Worm (Caenorhabditis elegans) whole organism, L3 larva: ENCODE data around the gene fpn-1.2.
A peak's percentile ranks its signal among the peaks of the same experiment; 100 is the strongest.

Experiments
- R02D3.7 ChIP-seq: fragments of 150-350 bp; optimal IDR thresholded peaks from 2 replicates; lab custom pipeline; 2014; ENCODE audit warnings: missing biosample characterization, missing genetic modification characterization
- aly-2 ChIP-seq: fragments of 150-350 bp; optimal IDR thresholded peaks from 2 replicates; lab custom pipeline; 2014; ENCODE audit warnings: missing biosample characterization, missing genetic modification characterization
- ceh-28 ChIP-seq: fragments of 150-350 bp; optimal IDR thresholded peaks from 2 replicates; lab custom pipeline; 2014; ENCODE audit warnings: missing biosample characterization, missing genetic modification reagents, missing genetic modification characterization
- ceh-82 ChIP-seq: fragments of 150-350 bp; optimal IDR thresholded peaks from 2 replicates; lab custom pipeline; 2014; ENCODE audit warnings: missing biosample characterization, missing genetic modification characterization
- ceh-9 ChIP-seq: sonication (generic microtip); optimal IDR thresholded peaks from 2 replicates; lab custom pipeline; 2018; ENCODE audit warnings: missing biosample characterization, missing genetic modification characterization
- daf-12 ChIP-seq: fragments of 150-350 bp; optimal IDR thresholded peaks from 2 replicates; lab custom pipeline; 2014; ENCODE audit warnings: missing biosample characterization, missing genetic modification reagents, missing genetic modification characterization
- egl-27 ChIP-seq: sonication (generic microtip); optimal IDR thresholded peaks from 4 replicates; lab custom pipeline; 2017; ENCODE audit warnings: missing biosample characterization, missing genetic modification reagents, missing genetic modification characterization
- egl-5 ChIP-seq: fragments of 150-350 bp; optimal IDR thresholded peaks from 2 replicates; lab custom pipeline; 2017; ENCODE audit warnings: missing biosample characterization, missing genetic modification reagents, missing genetic modification characterization, inconsistent platforms
- elt-1 ChIP-seq: fragments of 150-350 bp; optimal IDR thresholded peaks from 2 replicates; lab custom pipeline; 2014; ENCODE audit warnings: missing biosample characterization, missing genetic modification characterization
- elt-2 ChIP-seq: sonication (generic microtip); optimal IDR thresholded peaks from 2 replicates; lab custom pipeline; 2016; ENCODE audit warnings: missing genetic modification reagents, mild to moderate bottlenecking, missing genetic modification characterization, missing compliant biosample characterization
- elt-3 ChIP-seq, 3 experiments: fragments of 150-350 bp in 1 of 3; sonication (generic microtip) in 2 of 3; optimal IDR thresholded peaks; 2 replicates in 2 of 3; 4 replicates in 1 of 3; lab custom pipeline; 2014 to 2017; ENCODE audit warnings: missing biosample characterization in 3 of 3, missing genetic modification characterization in 3 of 3
- eor-1 ChIP-seq, 2 experiments: fragments of 150-350 bp; optimal IDR thresholded peaks; 2 replicates each; lab custom pipeline; 2014 to 2018; ENCODE audit warnings: missing biosample characterization in 2 of 2, missing genetic modification characterization in 2 of 2
- fkh-10 ChIP-seq: sonication (generic microtip); optimal IDR thresholded peaks from 2 replicates; lab custom pipeline; 2017; ENCODE audit warnings: missing biosample characterization, missing genetic modification reagents, missing genetic modification characterization
- fkh-2 ChIP-seq: fragments of 150-350 bp; optimal IDR thresholded peaks from 2 replicates; lab custom pipeline; 2014; ENCODE audit warnings: missing biosample characterization, missing genetic modification reagents, missing genetic modification characterization
- fos-1 ChIP-seq: fragments of 150-350 bp; optimal IDR thresholded peaks from 2 replicates; lab custom pipeline; 2014; ENCODE audit warnings: missing biosample characterization, missing genetic modification characterization
- hmg-11 ChIP-seq: sonication (generic microtip); optimal IDR thresholded peaks from 2 replicates; lab custom pipeline; 2016; ENCODE audit warnings: missing genetic modification characterization, missing compliant biosample characterization
- jun-1 ChIP-seq: fragments of 150-350 bp; optimal IDR thresholded peaks from 2 replicates; lab custom pipeline; 2014; ENCODE audit warnings: missing biosample characterization, missing genetic modification reagents, missing genetic modification characterization
- lin-15B ChIP-seq: fragments of 150-350 bp; optimal IDR thresholded peaks from 2 replicates; lab custom pipeline; 2014; ENCODE audit warnings: missing biosample characterization, missing genetic modification characterization
- lin-39 ChIP-seq: fragments of 150-350 bp; optimal IDR thresholded peaks from 2 replicates; lab custom pipeline; 2018; ENCODE audit warnings: missing biosample characterization, missing genetic modification reagents, missing genetic modification characterization
- lsy-12 ChIP-seq: sonication (generic microtip); optimal IDR thresholded peaks from 2 replicates; lab custom pipeline; 2016; ENCODE audit warnings: mild to moderate bottlenecking, missing genetic modification characterization, missing compliant biosample characterization
- mdl-1 ChIP-seq: fragments of 150-350 bp; optimal IDR thresholded peaks from 2 replicates; lab custom pipeline; 2014; ENCODE audit warnings: missing biosample characterization, missing genetic modification characterization
- mml-1 ChIP-seq: fragments of 150-350 bp; sonication (generic microtip); optimal IDR thresholded peaks from 3 replicates; lab custom pipeline; 2014; ENCODE audit warnings: missing biosample characterization, missing genetic modification characterization
- nfya-1 ChIP-seq: sonication (generic microtip); optimal IDR thresholded peaks from 2 replicates; lab custom pipeline; 2017; ENCODE audit warnings: missing genetic modification characterization, mild to moderate bottlenecking, missing compliant biosample characterization, antibody characterized with exemption, moderate library complexity; ENCODE audit not compliant: insufficient read depth
- nhr-11 ChIP-seq: fragments of 150-350 bp; optimal IDR thresholded peaks from 2 replicates; lab custom pipeline; 2014; ENCODE audit warnings: missing biosample characterization, missing genetic modification characterization
- nhr-12 ChIP-seq: fragments of 150-350 bp; optimal IDR thresholded peaks from 2 replicates; lab custom pipeline; 2014; ENCODE audit warnings: missing biosample characterization, missing genetic modification characterization
- nhr-23 ChIP-seq: fragments of 150-350 bp; optimal IDR thresholded peaks from 2 replicates; lab custom pipeline; 2014; ENCODE audit warnings: missing biosample characterization, missing genetic modification reagents, missing genetic modification characterization
- nhr-237 ChIP-seq: fragments of 150-350 bp; optimal IDR thresholded peaks from 2 replicates; lab custom pipeline; 2014; ENCODE audit warnings: missing biosample characterization, missing genetic modification characterization
- nhr-25 ChIP-seq: sonication (generic microtip); optimal IDR thresholded peaks from 2 replicates; lab custom pipeline; 2017; ENCODE audit warnings: missing biosample characterization, missing genetic modification characterization
- nhr-43 ChIP-seq: sonication (generic microtip); optimal IDR thresholded peaks from 2 replicates; lab custom pipeline; 2016; ENCODE audit warnings: mild to moderate bottlenecking, missing genetic modification characterization, missing compliant biosample characterization; ENCODE audit not compliant: poor library complexity, severe bottlenecking
- nhr-77 ChIP-seq: fragments of 150-350 bp; optimal IDR thresholded peaks from 2 replicates; lab custom pipeline; 2014; ENCODE audit warnings: missing biosample characterization, missing genetic modification characterization
- pha-4 ChIP-seq: fragments of 150-350 bp; optimal IDR thresholded peaks from 2 replicates; lab custom pipeline; 2014; ENCODE audit warnings: missing biosample characterization, missing genetic modification reagents, missing genetic modification characterization
- pqm-1 ChIP-seq: fragments of 150-350 bp; optimal IDR thresholded peaks from 2 replicates; lab custom pipeline; 2017; ENCODE audit warnings: missing biosample characterization, missing genetic modification characterization, inconsistent platforms
- sea-2 ChIP-seq: fragments of 150-350 bp; sonication (generic microtip); optimal IDR thresholded peaks from 4 replicates; lab custom pipeline; 2014; ENCODE audit warnings: missing biosample characterization, missing genetic modification reagents, missing genetic modification characterization
- skn-1 ChIP-seq: fragments of 150-350 bp; optimal IDR thresholded peaks from 2 replicates; lab custom pipeline; 2014; ENCODE audit warnings: missing biosample characterization, missing genetic modification characterization
- tbx-2 ChIP-seq: sonication (generic microtip); optimal IDR thresholded peaks from 2 replicates; lab custom pipeline; 2016; ENCODE audit warnings: mild to moderate bottlenecking, missing genetic modification characterization, missing compliant biosample characterization
- unc-39 ChIP-seq: sonication (generic microtip); optimal IDR thresholded peaks from 4 replicates; lab custom pipeline; 2017; ENCODE audit warnings: missing biosample characterization, missing genetic modification characterization
- unc-62 ChIP-seq: fragments of 150-350 bp; sonication (generic microtip); optimal IDR thresholded peaks from 4 replicates; lab custom pipeline; 2014; ENCODE audit warnings: missing biosample characterization, missing genetic modification reagents, missing genetic modification characterization
- zag-1 ChIP-seq: fragments of 150-350 bp; optimal IDR thresholded peaks from 2 replicates; lab custom pipeline; 2014; ENCODE audit warnings: missing biosample characterization, missing genetic modification characterization
- ztf-11 ChIP-seq: fragments of 150-350 bp; optimal IDR thresholded peaks from 2 replicates; lab custom pipeline; 2014; ENCODE audit warnings: missing biosample characterization, missing genetic modification characterization
- ztf-4 ChIP-seq: fragments of 150-350 bp; optimal IDR thresholded peaks from 2 replicates; lab custom pipeline; 2014; ENCODE audit warnings: missing biosample characterization, missing genetic modification characterization

fpn-1.2 gene

DNA sequence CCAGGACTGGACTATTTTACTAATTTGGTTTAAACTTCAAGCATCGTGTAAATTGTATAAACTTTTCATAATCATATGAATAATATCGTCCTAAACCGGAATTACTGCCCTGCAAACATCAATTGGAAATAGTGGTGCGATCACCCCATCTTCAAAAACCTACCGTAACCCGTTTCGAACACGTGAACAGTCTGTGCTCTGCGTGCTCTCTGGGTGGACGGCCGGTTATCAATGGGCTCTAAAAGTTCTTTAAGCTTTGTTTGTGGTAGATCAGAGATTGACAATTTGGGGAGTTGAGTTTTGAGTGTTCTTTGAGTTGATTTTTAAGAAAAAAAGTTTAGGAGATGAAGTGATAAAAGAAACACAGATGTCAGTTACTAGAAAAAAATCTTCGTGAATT is 7.9 kb downstream of the fpn-1.2 start:
- TF ChIP-seq elt-2 (tag; lab: Kevin White, UChicago): peak; percentile 82
- TF ChIP-seq nhr-77 (tag; lab: Kevin White, UChicago): no peak
- peak; percentile 72 for TF ChIP-seq jun-1 (tag; lab: Kevin White, UChicago)
- TF ChIP-seq R02D3.7 (tag; lab: Kevin White, UChicago): no peak
- no peak for TF ChIP-seq skn-1 (tag; lab: Kevin White, UChicago)
- peak; percentile 98 for TF ChIP-seq pqm-1 (tag; lab: Kevin White, UChicago)
- peak; percentile 20 for TF ChIP-seq ceh-28 (tag; lab: Kevin White, UChicago)
- peak; percentile 64 for TF ChIP-seq pha-4 (tag; lab: Kevin White, UChicago)
- TF ChIP-seq, all 47 proteins: peak for 5

DNA sequence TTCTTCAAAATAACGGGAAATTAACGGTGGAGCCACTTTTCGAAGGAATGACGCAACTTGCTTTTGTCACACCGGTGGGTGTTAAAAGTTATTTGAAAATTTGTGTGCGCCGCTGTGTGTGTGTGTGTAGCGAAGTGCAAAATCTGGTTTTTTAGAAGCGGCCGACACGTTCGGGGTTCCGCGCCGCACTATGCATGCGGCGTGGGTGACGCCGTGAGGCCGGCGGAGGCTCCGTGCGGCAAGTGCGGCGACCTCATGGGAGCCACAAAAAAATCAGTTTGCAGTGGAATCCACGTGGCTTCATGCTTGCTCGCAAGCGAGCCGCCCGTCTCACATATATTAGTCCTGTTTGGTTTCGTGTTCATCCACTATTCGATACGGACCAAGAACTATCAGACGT is 9.2 kb downstream of the fpn-1.2 start:
- TF ChIP-seq lsy-12 (tag; lab: Kevin White, UChicago) (no peak), R02D3.7 (tag; lab: Kevin White, UChicago) (no peak), elt-2 (tag; lab: Kevin White, UChicago) (no peak), mdl-1 (tag; lab: Kevin White, UChicago) (no peak), ztf-11 (tag; lab: Kevin White, UChicago) (no peak), fkh-10 (GFP tag; lab: Kevin White, UChicago) (no peak), skn-1 (tag; lab: Kevin White, UChicago) (no peak), ztf-4 (no peak), fkh-2 (tag; lab: Kevin White, UChicago) (no peak), pqm-1 (tag; lab: Kevin White, UChicago) (no peak), mml-1 (tag; lab: Kevin White, UChicago) (no peak), hmg-11 (tag; lab: Kevin White, UChicago) (no peak), elt-3 (tag; optimal IDR thresholded peaks at IDR 0.05; lab: Kevin White, UChicago) (no peak), nhr-237 (tag; lab: Kevin White, UChicago) (no peak), fos-1 (tag; lab: Kevin White, UChicago) (no peak), lin-15B (tag; lab: Kevin White, UChicago) (no peak), egl-5 (tag; lab: Kevin White, UChicago) (no peak), nhr-25 (tag; lab: Kevin White, UChicago) (no peak), eor-1 (tag; optimal IDR thresholded peaks at IDR 0.05; lab: Kevin White, UChicago) (no peak), zag-1 (tag; lab: Kevin White, UChicago) (no peak)

DNA sequence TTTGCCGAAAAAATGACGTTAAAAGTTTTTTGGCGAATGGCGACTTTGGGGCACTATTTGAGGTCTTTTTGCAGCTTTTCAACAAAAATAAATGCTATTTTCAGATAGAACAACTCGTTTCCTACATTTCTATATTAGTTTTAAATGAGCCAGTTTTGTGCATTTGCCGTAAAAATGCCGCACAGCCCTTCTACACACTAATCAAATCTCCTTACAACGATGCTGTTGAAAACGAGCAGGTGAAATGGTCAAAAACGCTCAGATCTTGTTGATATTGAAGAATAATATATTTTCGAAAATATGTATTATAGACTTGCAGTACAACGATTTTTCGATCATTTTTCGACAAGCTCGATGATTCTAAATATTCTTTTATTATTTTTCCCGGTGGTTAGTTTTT is 9.7 kb downstream of the fpn-1.2 start, which contains the start of gene chil-14:
TSS of gene chil-14 (plus strand) at position 301 of the 400 bp plus-strand sequence.
- TF ChIP-seq tbx-2 (no peak), nhr-43 (tag; lab: Kevin White, UChicago) (no peak), skn-1 (tag; lab: Kevin White, UChicago) (no peak), pha-4 (tag; lab: Kevin White, UChicago) (no peak), nhr-237 (tag; lab: Kevin White, UChicago) (no peak), daf-12 (tag; lab: Kevin White, UChicago) (no peak), ztf-11 (tag; lab: Kevin White, UChicago) (no peak), sea-2 (GFP tag; lab: Kevin White, UChicago) (no peak), jun-1 (tag; lab: Kevin White, UChicago) (no peak), zag-1 (tag; lab: Kevin White, UChicago) (no peak), egl-27 (no peak), ztf-4 (no peak), aly-2 (tag; lab: Kevin White, UChicago) (no peak), nhr-23 (no peak), nhr-11 (tag; lab: Kevin White, UChicago) (no peak), lin-39 (tag; lab: Kevin White, UChicago) (no peak), nfya-1 (no peak), mdl-1 (tag; lab: Kevin White, UChicago) (no peak), nhr-25 (tag; lab: Kevin White, UChicago) (no peak)

DNA sequence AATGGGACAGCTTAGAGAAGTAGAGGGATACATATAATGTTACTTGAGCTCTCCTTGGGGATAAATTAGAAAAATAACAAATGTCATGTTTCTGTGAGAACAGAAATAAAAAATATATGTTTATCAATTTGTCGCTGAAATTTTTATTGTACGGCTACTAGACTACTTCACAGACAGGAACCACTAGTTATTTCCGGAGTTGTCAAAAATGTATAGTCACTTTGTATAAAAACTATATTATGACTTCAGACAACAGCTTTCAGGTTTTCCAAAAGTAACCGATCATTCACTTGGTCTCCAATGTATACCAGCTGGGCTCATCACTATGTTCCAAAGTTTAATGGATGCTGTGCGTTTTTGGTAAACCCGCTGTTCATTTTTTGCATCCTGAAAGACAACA is 13.2 kb downstream of the fpn-1.2 start, which contains the start of gene srj-23:
TSS of gene srj-23 (plus strand) at position 301 of the 400 bp plus-strand sequence.
- no peak for TF ChIP-seq nhr-11 (tag; lab: Kevin White, UChicago)
- TF ChIP-seq ceh-28 (tag; lab: Kevin White, UChicago): no peak
- no peak for TF ChIP-seq hmg-11 (tag; lab: Kevin White, UChicago)
- TF ChIP-seq nhr-43 (tag; lab: Kevin White, UChicago): no peak
- TF ChIP-seq unc-39: no peak
- no peak for TF ChIP-seq ceh-82 (tag; lab: Kevin White, UChicago)
- no peak for TF ChIP-seq ztf-11 (tag; lab: Kevin White, UChicago)
- TF ChIP-seq egl-27: no peak
- TF ChIP-seq elt-1 (tag; lab: Kevin White, UChicago): no peak
- no peak for TF ChIP-seq nhr-12 (tag; lab: Kevin White, UChicago)
- no peak for TF ChIP-seq R02D3.7 (tag; lab: Kevin White, UChicago)
- TF ChIP-seq fkh-2 (tag; lab: Kevin White, UChicago): no peak
- no peak for TF ChIP-seq skn-1 (tag; lab: Kevin White, UChicago)
- no peak for TF ChIP-seq ceh-9 (tag; lab: Kevin White, UChicago)
- TF ChIP-seq unc-62 (GFP tag; lab: Kevin White, UChicago): no peak
- no peak for TF ChIP-seq pha-4 (tag; lab: Kevin White, UChicago)
- no peak for TF ChIP-seq eor-1 (tag; optimal IDR thresholded peaks at IDR 0.05; lab: Kevin White, UChicago)
